Worm (Caenorhabditis elegans): Measurements from ENCODE around the gene cni-1.
"Not testable (repeated sequence)": the region's sequence is repeated elsewhere in the genome, so short reads cannot be mapped to it uniquely, and the experiment has no call there.

Gene cni-1

ce11 chrV:13179986-13180591, at the start of gene cni-1:
Gene cni-1 (plus strand): TSS chrV:13180330.
- no peak for TF ChIP-seq med-1 (GFP tag; optimal IDR thresholded peaks at IDR 0.05; ENCODE audit: insufficient read depth)
- no peak for TF ChIP-seq cog-1 (tag; optimal IDR thresholded peaks at IDR 0.05)
- TF ChIP-seq flt-1 (GFP tag; IDR thresholded peaks at IDR 0.05): no peak
- no peak for TF ChIP-seq ztf-23 (GFP tag; IDR thresholded peaks at IDR 0.05)
- no peak for TF ChIP-seq tab-1 (GFP tag; IDR thresholded peaks at IDR 0.05)
- no peak for TF ChIP-seq T22C8.4 (GFP tag; IDR thresholded peaks at IDR 0.05)
- no peak for TF ChIP-seq klf-2 (GFP tag; conservative IDR thresholded peaks at IDR 0.05)

ce11 chrV:13130439-13130840, 49.7 kb upstream of the cni-1 start:
- TF ChIP-seq cog-1 (tag; optimal IDR thresholded peaks at IDR 0.05) (peak; percentile 25), ref-1 (GFP tag; conservative IDR thresholded peaks at IDR 0.05) (no peak), ztf-23 (GFP tag; IDR thresholded peaks at IDR 0.05) (0 out of 2 replicates have a peak, but pooled peaks have one; percentile 50), ztf-29 (GFP tag; IDR thresholded peaks at IDR 0.05) (no peak), flt-1 (GFP tag; IDR thresholded peaks at IDR 0.05) (no peak), med-1 (GFP tag; optimal IDR thresholded peaks at IDR 0.05; ENCODE audit: insufficient read depth) (no peak), tab-1 (GFP tag; IDR thresholded peaks at IDR 0.05) (0 out of 2 replicates have a peak, but pooled peaks have one; percentile 48), klf-2 (GFP tag; conservative IDR thresholded peaks at IDR 0.05) (no peak), T22C8.4 (GFP tag; IDR thresholded peaks at IDR 0.05) (peak; percentile 41; the same call in 1 of the 2 replicates)

ce11 chrV:13131487-13131886, 48.6 kb upstream of the cni-1 start:
- TF ChIP-seq ztf-23 (GFP tag; IDR thresholded peaks at IDR 0.05) (no peak), klf-2 (GFP tag; conservative IDR thresholded peaks at IDR 0.05) (no peak), cog-1 (tag; optimal IDR thresholded peaks at IDR 0.05) (no peak), med-1 (GFP tag; optimal IDR thresholded peaks at IDR 0.05; ENCODE audit: insufficient read depth) (no peak), flt-1 (GFP tag; IDR thresholded peaks at IDR 0.05) (no peak), ztf-29 (GFP tag; IDR thresholded peaks at IDR 0.05) (no peak), ref-1 (GFP tag; conservative IDR thresholded peaks at IDR 0.05) (no peak), T22C8.4 (GFP tag; IDR thresholded peaks at IDR 0.05) (no peak), tab-1 (GFP tag; IDR thresholded peaks at IDR 0.05) (no peak)

ce11 chrV:13133380-13133779, 46.8 kb upstream of the cni-1 start, which contains the start of gene B0365.9:
Gene B0365.9 (minus strand): TSS chrV:13133565.
- no peak for TF ChIP-seq klf-2 (GFP tag; conservative IDR thresholded peaks at IDR 0.05)
- TF ChIP-seq cog-1 (tag; optimal IDR thresholded peaks at IDR 0.05): no peak
- TF ChIP-seq T22C8.4 (GFP tag; IDR thresholded peaks at IDR 0.05): no peak
- no peak for TF ChIP-seq tab-1 (GFP tag; IDR thresholded peaks at IDR 0.05)
- no peak for TF ChIP-seq med-1 (GFP tag; optimal IDR thresholded peaks at IDR 0.05; ENCODE audit: insufficient read depth)
- TF ChIP-seq ref-1 (GFP tag; conservative IDR thresholded peaks at IDR 0.05): no peak
- no peak for TF ChIP-seq ztf-23 (GFP tag; IDR thresholded peaks at IDR 0.05)
- no peak for TF ChIP-seq ztf-29 (GFP tag; IDR thresholded peaks at IDR 0.05)
- TF ChIP-seq flt-1 (GFP tag; IDR thresholded peaks at IDR 0.05): no peak

ce11 chrV:13134786-13135185, 45.3 kb upstream of the cni-1 start, which contains the start of gene clec-225:
Gene clec-225 (minus strand): TSS chrV:13134886.
- TF ChIP-seq tab-1 (GFP tag; IDR thresholded peaks at IDR 0.05); med-1 (GFP tag; optimal IDR thresholded peaks at IDR 0.05; ENCODE audit: insufficient read depth); T22C8.4 (GFP tag; IDR thresholded peaks at IDR 0.05): not testable (repeated sequence)

DNA sequence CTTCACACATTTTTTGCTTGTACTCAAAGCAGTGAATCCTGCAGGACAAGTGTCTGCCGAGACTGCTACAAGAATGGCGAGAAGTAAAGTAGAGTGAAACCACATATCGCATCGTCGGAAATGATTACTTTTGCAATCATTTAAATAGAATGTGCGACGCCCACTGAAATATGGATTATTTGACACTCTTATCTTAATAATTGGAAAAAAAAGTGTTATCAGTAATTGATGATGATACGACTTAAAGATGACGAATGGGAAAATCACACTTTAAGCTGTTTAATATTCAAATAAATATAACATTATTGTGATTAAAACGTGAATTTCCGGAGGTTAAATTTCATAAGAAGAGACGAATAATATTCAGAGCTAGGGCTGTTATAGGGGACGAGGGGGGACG, 42.2 kb upstream of the cni-1 start, which contains the start of gene clec-41:
Gene clec-41, minus strand, starts transcription at position 147 of the 400 bp plus-strand sequence.
- TF ChIP-seq tab-1 (GFP tag; IDR thresholded peaks at IDR 0.05) (no peak), flt-1 (GFP tag; IDR thresholded peaks at IDR 0.05) (no peak), ztf-23 (GFP tag; IDR thresholded peaks at IDR 0.05) (no peak), cog-1 (tag; optimal IDR thresholded peaks at IDR 0.05) (no peak), klf-2 (GFP tag; conservative IDR thresholded peaks at IDR 0.05) (no peak), ztf-29 (GFP tag; IDR thresholded peaks at IDR 0.05) (no peak), ref-1 (GFP tag; conservative IDR thresholded peaks at IDR 0.05) (no peak), T22C8.4 (GFP tag; IDR thresholded peaks at IDR 0.05) (no peak), med-1 (GFP tag; optimal IDR thresholded peaks at IDR 0.05; ENCODE audit: insufficient read depth) (no peak)

DNA sequence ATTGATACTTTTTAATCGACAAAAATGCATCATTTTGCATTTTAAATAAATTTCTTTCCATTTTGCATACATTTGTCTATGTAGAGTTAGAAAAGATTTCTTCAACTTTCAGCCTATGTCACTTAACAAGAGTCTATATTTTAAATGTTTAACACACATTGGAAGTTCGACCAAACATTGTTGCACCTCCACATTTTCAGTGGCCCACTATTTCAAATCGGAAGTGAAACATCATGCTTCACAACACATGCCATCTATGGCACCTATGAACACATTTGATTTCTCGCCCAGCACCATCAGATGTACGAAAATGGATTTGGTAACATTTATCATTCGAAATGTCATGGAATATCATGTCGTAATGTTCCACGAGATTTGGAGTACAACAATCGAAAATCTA, 41.4 kb upstream of the cni-1 start, which contains the start of gene dhc-3:
Gene dhc-3, plus strand, starts transcription at position 301 of the 400 bp plus-strand sequence.
- TF ChIP-seq flt-1 (GFP tag; IDR thresholded peaks at IDR 0.05): no peak
- TF ChIP-seq ztf-23 (GFP tag; IDR thresholded peaks at IDR 0.05): no peak
- TF ChIP-seq T22C8.4 (GFP tag; IDR thresholded peaks at IDR 0.05): no peak
- TF ChIP-seq tab-1 (GFP tag; IDR thresholded peaks at IDR 0.05): no peak
- no peak for TF ChIP-seq cog-1 (tag; optimal IDR thresholded peaks at IDR 0.05)
- no peak for TF ChIP-seq ref-1 (GFP tag; conservative IDR thresholded peaks at IDR 0.05)
- TF ChIP-seq med-1 (GFP tag; optimal IDR thresholded peaks at IDR 0.05; ENCODE audit: insufficient read depth): no peak
- no peak for TF ChIP-seq ztf-29 (GFP tag; IDR thresholded peaks at IDR 0.05)
- no peak for TF ChIP-seq klf-2 (GFP tag; conservative IDR thresholded peaks at IDR 0.05)

- no peak for TF ChIP-seq klf-2 (GFP tag; conservative IDR thresholded peaks at IDR 0.05)
- TF ChIP-seq flt-1 (GFP tag; IDR thresholded peaks at IDR 0.05): no peak
- TF ChIP-seq ref-1 (GFP tag; conservative IDR thresholded peaks at IDR 0.05): no peak
- no peak for TF ChIP-seq tab-1 (GFP tag; IDR thresholded peaks at IDR 0.05)
- no peak for TF ChIP-seq ztf-23 (GFP tag; IDR thresholded peaks at IDR 0.05)
- TF ChIP-seq med-1 (GFP tag; optimal IDR thresholded peaks at IDR 0.05; ENCODE audit: insufficient read depth): no peak
- TF ChIP-seq ztf-29 (GFP tag; IDR thresholded peaks at IDR 0.05): no peak
- TF ChIP-seq cog-1 (tag; optimal IDR thresholded peaks at IDR 0.05): no peak
- no peak for TF ChIP-seq T22C8.4 (GFP tag; IDR thresholded peaks at IDR 0.05)
Measured at ce11 chrV:13152575-13152974, 27.6 kb upstream of the cni-1 start, which contains the start of gene noca-1. Gene noca-1 (plus strand): TSS chrV:13152919.

DNA sequence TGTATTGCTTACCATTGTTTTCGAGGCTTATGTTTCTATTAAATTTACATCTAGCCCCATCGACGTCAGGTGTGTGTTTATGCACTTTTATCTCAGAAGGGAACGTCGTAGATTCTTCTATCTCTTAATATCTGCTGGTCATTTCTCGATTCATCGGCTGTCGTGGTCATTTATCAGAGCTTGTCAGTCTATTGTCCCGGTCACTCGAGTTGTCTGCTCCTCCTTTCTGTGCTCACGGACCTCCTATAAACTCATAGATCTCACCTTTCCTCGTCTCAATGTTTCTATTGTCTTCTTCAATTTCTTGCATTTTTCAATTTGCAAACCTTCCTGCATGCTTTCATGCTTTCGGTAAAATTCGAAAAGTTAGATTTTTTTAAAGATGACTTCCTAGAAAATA, 25.9 kb upstream of the cni-1 start:
- TF ChIP-seq ref-1 (GFP tag; conservative IDR thresholded peaks at IDR 0.05) (no peak), med-1 (GFP tag; optimal IDR thresholded peaks at IDR 0.05; ENCODE audit: insufficient read depth) (no peak), flt-1 (GFP tag; IDR thresholded peaks at IDR 0.05) (no peak), tab-1 (GFP tag; IDR thresholded peaks at IDR 0.05) (no peak), cog-1 (tag; optimal IDR thresholded peaks at IDR 0.05) (no peak), ztf-23 (GFP tag; IDR thresholded peaks at IDR 0.05) (no peak), T22C8.4 (GFP tag; IDR thresholded peaks at IDR 0.05) (no peak), klf-2 (GFP tag; conservative IDR thresholded peaks at IDR 0.05) (no peak), ztf-29 (GFP tag; IDR thresholded peaks at IDR 0.05) (no peak)
